Worm (Caenorhabditis elegans) whole organism, L4 larva: ENCODE data around the gene T12B3.2.
A peak's percentile ranks its signal among the peaks of the same experiment; 100 is the strongest.

Experiments
- R02D3.7 ChIP-seq: fragments of 150-350 bp; sonication (generic microtip); optimal IDR thresholded peaks from 3 replicates; lab custom pipeline; 2014; ENCODE audit warnings: missing biosample characterization, missing genetic modification characterization
- Y105C5A.15 ChIP-seq: fragments of 200-800 bp; sonication (Bioruptor generic); IDR thresholded peaks from 2 replicates; pipeline ENCODE4 v1.3.6; 2022; ENCODE audit warnings: missing genetic modification characterization, missing compliant biosample characterization
- aha-1 ChIP-seq: fragments of 150-350 bp; peaks from one replicate; lab custom pipeline; 2014; ENCODE audit warnings: missing biosample characterization, missing genetic modification characterization
- ama-1 ChIP-seq: fragments of 150-350 bp; optimal IDR thresholded peaks from 2 replicates; lab custom pipeline; 2014; ENCODE audit warnings: inconsistent platforms, mixed read lengths
- ces-1 ChIP-seq: fragments of 150-350 bp; sonication (generic microtip); optimal IDR thresholded peaks from 4 replicates; lab custom pipeline; 2014; ENCODE audit warnings: missing biosample characterization, missing genetic modification reagents, missing genetic modification characterization
- cey-2 ChIP-seq: sonication (generic microtip); optimal IDR thresholded peaks from 3 replicates; lab custom pipeline; 2017; ENCODE audit warnings: missing genetic modification characterization, mild to moderate bottlenecking, missing compliant biosample characterization, antibody characterized with exemption, borderline replicate concordance; ENCODE audit not compliant: insufficient read depth
- ctbp-1 ChIP-seq: fragments of 200-800 bp; sonication (Bioruptor generic); IDR thresholded peaks from 2 replicates; pipeline ENCODE4 v1.3.6; 2022; ENCODE audit warnings: missing genetic modification reagents, missing genetic modification characterization, missing compliant biosample characterization
- daf-8 ChIP-seq: fragments of 200-800 bp; sonication (Bioruptor generic); IDR thresholded peaks from 2 replicates; pipeline ENCODE4 v1.3.6; 2022; ENCODE audit warnings: missing genetic modification characterization, missing compliant biosample characterization
- fkh-10 ChIP-seq: fragments of 150-350 bp; optimal IDR thresholded peaks from 2 replicates; lab custom pipeline; 2014; ENCODE audit warnings: missing biosample characterization, missing genetic modification reagents, missing genetic modification characterization
- fos-1 ChIP-seq: fragments of 150-350 bp; optimal IDR thresholded peaks from 2 replicates; lab custom pipeline; 2014; ENCODE audit warnings: missing biosample characterization, missing genetic modification characterization
- hlh-30 ChIP-seq: sonication (generic microtip); optimal IDR thresholded peaks from 2 replicates; lab custom pipeline; 2017; ENCODE audit warnings: antibody characterized with exemption, mild to moderate bottlenecking, missing genetic modification characterization, missing compliant biosample characterization; ENCODE audit not compliant: insufficient read depth
- lin-1 ChIP-seq: fragments of 200-800 bp; sonication (Bioruptor generic); IDR thresholded peaks from 2 replicates; pipeline ENCODE4 v1.3.6; 2022; ENCODE audit warnings: missing genetic modification reagents, missing genetic modification characterization, missing compliant biosample characterization
- lin-15B ChIP-seq: fragments of 150-350 bp; sonication (generic microtip); optimal IDR thresholded peaks from 3 replicates; lab custom pipeline; 2014; ENCODE audit warnings: missing biosample characterization, missing genetic modification characterization
- mdl-1 ChIP-seq, 2 experiments: fragments of 150-350 bp in 1 of 2; sonication (generic microtip) in 1 of 2; optimal IDR thresholded peaks; 2 replicates each; lab custom pipeline; 2014 to 2017; ENCODE audit warnings: missing biosample characterization in 2 of 2, missing genetic modification characterization in 2 of 2
- mep-1 ChIP-seq: fragments of 150-350 bp; sonication (generic microtip); optimal IDR thresholded peaks from 3 replicates; lab custom pipeline; 2014; ENCODE audit warnings: missing biosample characterization, missing genetic modification characterization
- nhr-11 ChIP-seq: fragments of 150-350 bp; optimal IDR thresholded peaks from 2 replicates; lab custom pipeline; 2014; ENCODE audit warnings: missing biosample characterization, missing genetic modification characterization
- nhr-28 ChIP-seq: fragments of 150-350 bp; optimal IDR thresholded peaks from 2 replicates; lab custom pipeline; 2014; ENCODE audit warnings: missing biosample characterization, missing genetic modification characterization
- nhr-41 ChIP-seq: fragments of 200-800 bp; sonication (Bioruptor generic); IDR thresholded peaks from 2 replicates; pipeline ENCODE4 v1.3.6; 2022; ENCODE audit warnings: missing genetic modification reagents, missing genetic modification characterization, missing compliant biosample characterization
- nhr-48 ChIP-seq: sonication (generic microtip); optimal IDR thresholded peaks from 2 replicates; lab custom pipeline; 2016; ENCODE audit warnings: mild to moderate bottlenecking, missing genetic modification characterization, missing compliant biosample characterization
- nhr-76 ChIP-seq: fragments of 150-350 bp; optimal IDR thresholded peaks from 2 replicates; lab custom pipeline; 2014; ENCODE audit warnings: missing biosample characterization, missing genetic modification characterization
- nhr-77 ChIP-seq: fragments of 150-350 bp; optimal IDR thresholded peaks from 2 replicates; lab custom pipeline; 2014; ENCODE audit warnings: missing biosample characterization, missing genetic modification characterization
- pha-4 ChIP-seq, 2 experiments: fragments of 150-350 bp in 1 of 2; fragments of 200-800 bp in 1 of 2; sonication (Bioruptor generic) in 1 of 2; IDR thresholded peaks in 1 of 2; optimal IDR thresholded peaks in 1 of 2; 2 replicates each; pipeline versions ENCODE4 v1.3.6 to Lab custom; 2014 to 2022; ENCODE audit warnings: missing genetic modification characterization in 2 of 2, missing genetic modification reagents in 2 of 2, missing biosample characterization in 1 of 2, missing compliant biosample characterization in 1 of 2
- set-16 ChIP-seq: fragments of 200-800 bp; sonication (Bioruptor generic); IDR thresholded peaks from 2 replicates; pipeline ENCODE4 v1.3.6; 2022; ENCODE audit warnings: missing genetic modification reagents, missing genetic modification characterization, missing compliant biosample characterization
- skn-1 ChIP-seq: fragments of 150-350 bp; optimal IDR thresholded peaks from 2 replicates; lab custom pipeline; 2014; ENCODE audit warnings: missing biosample characterization, missing genetic modification characterization
- snpc-1.2 ChIP-seq: fragments of 200-800 bp; sonication (Bioruptor generic); IDR thresholded peaks from 2 replicates; pipeline ENCODE4 v1.3.6; 2022; ENCODE audit warnings: missing genetic modification reagents, missing genetic modification characterization, missing compliant biosample characterization
- spr-1 ChIP-seq: sonication (generic microtip); optimal IDR thresholded peaks from 2 replicates; lab custom pipeline; 2016; ENCODE audit warnings: mild to moderate bottlenecking, missing genetic modification characterization, missing compliant biosample characterization
- unc-62 ChIP-seq, 3 experiments: fragments of 150-350 bp in 1 of 3; sonication (generic microtip); optimal IDR thresholded peaks in 2 of 3; peaks in 1 of 3; 1 replicate in 1 of 3; 2 replicates in 2 of 3; lab custom pipeline; 2014 to 2017; ENCODE audit warnings: missing biosample characterization in 3 of 3, missing genetic modification characterization in 3 of 3, missing genetic modification reagents in 3 of 3, missing genotype in 1 of 3

The T12B3.2 gene

DNA sequence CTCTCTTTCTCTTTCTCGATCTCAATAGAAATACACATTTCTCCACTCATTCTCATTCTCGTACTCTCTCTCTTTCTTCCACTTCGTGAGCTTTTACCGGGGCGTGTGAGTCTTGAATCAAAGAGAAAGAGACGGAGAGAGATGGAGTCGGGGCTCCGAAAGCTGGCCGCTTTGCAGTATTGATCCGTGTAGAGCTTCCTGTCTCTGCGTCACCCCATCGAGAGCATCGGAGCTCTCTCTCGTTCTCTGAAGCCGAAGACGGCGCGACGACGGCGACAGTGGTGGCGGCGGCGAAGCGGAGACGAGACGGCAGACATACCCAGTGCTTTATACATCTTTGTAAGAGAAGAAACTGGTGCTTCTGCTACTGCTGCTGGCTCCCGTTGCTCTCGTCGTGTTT, 25.5 kb downstream of the T12B3.2 start (continued):
- TF ChIP-seq hlh-30 (tag; lab: Kevin White, UChicago) (peak; percentile 42), lin-15B (tag; lab: Kevin White, UChicago) (no peak), unc-62 (GFP tag; optimal IDR thresholded peaks at IDR 0.05 in 1 of 2; lab: Kevin White, UChicago) (peak in 1 of 2 experiments; percentile 61), unc-62 (tag; optimal IDR thresholded peaks at IDR 0.05; lab: Kevin White, UChicago) (no peak), nhr-77 (tag; lab: Kevin White, UChicago) (no peak), nhr-11 (tag; lab: Kevin White, UChicago) (peak; percentile 77)
- TF ChIP-seq, all 104 proteins: peak for 23

DNA sequence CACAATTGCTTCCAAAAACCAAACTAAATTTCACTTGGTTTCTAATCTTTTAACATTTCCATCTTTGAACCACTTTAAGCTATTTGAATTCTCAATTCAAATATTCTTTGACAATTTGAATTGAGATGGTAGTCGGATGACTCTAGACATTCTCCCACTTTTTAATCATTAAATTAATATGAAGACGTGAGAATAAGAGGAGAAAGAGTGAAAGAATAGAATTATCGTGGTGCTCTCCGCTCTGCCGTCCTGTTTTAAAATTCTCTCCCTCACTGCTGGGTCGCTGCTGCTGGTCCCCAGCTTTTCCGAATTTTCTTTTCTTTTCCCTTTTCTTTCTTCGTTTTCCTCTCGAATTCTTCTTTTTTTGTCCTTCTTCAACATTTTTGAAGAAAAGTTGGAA, 26.8 kb downstream of the T12B3.2 start:
- TF ChIP-seq unc-62 (GFP tag; optimal IDR thresholded peaks at IDR 0.05 in 1 of 2; lab: Kevin White, UChicago) (peak in 1 of 2 experiments; percentile 34), unc-62 (tag; optimal IDR thresholded peaks at IDR 0.05; lab: Kevin White, UChicago) (no peak), aha-1 (peak; percentile 49), pha-4 (GFP tag; IDR thresholded peaks at IDR 0.05; lab: Robert Waterston, UW) (no peak), pha-4 (tag; optimal IDR thresholded peaks at IDR 0.05; lab: Kevin White, UChicago) (no peak)

DNA sequence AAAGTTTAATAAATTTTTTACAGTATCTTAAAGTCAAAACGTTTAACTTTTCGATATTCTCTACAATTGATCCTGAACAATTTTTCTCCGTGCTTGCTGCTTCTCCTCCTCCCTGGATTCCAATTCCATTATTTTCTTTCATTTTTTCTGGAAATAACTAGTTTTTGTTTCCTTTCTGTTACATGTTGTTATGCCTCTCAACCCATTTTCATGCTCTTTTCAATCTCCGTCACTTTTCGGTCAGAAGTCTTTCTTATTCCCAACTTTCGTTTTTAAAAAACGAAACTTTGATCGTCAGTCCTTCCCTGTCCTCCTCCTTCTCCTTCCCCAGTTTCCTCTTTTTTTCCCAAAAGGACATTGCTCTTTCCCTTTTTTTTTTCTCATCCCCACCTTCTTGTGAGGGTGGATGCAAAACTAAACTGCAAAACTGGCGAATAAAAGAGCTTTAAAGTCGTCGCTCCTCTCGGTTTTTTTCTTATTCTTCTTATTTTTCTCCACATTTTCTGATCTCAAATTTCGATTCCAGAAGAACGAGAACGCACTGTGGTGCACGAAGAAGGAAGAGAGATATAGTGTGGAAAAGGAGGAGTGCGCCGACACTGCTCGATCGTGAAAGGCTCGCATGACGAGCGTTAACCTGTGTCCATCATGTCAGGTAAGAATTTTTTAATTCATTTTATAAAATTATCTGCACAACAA, 28.5 kb downstream of the T12B3.2 start, which contains the start of the genes C48A7.16 and egl-19:
Gene C48A7.16 (plus strand): TSS at position 544 of the 699 bp plus-strand sequence.
Gene egl-19 (plus strand): TSS at position 649 of the 699 bp plus-strand sequence.
- TF ChIP-seq ctbp-1 (no peak), mdl-1 (tag; optimal IDR thresholded peaks at IDR 0.05; lab: Kevin White, UChicago) (no peak), skn-1 (tag; lab: Kevin White, UChicago) (no peak), pha-4 (GFP tag; IDR thresholded peaks at IDR 0.05; lab: Robert Waterston, UW) (no peak), pha-4 (tag; optimal IDR thresholded peaks at IDR 0.05; lab: Kevin White, UChicago) (no peak), nhr-76 (tag; lab: Kevin White, UChicago) (no peak), nhr-28 (tag; lab: Kevin White, UChicago) (no peak), nhr-41 (GFP tag; lab: Robert Waterston, UW) (no peak), R02D3.7 (tag; lab: Kevin White, UChicago) (no peak), snpc-1.2 (GFP tag; lab: Robert Waterston, UW) (no peak), spr-1 (tag; lab: Kevin White, UChicago) (no peak), aha-1 (no peak)

DNA sequence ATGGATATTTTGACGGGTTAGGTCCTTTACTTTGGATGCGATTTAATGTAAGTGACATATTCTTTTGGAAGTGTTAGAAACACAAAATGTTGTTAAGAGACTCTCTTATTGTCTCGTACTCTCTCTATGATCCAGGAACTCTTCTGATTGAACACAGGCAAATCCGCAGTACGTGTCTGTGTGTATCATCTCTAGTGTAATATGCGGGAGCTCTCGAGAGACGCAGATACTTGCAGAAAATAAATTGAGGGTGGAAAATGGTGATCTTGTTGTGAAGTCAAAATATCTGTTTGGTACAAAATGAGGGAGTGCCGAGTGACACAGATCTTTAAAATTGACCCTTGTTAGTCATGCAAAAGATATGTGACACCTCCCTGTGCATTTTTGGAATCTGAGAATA, 30.1 kb downstream of the T12B3.2 start:
- TF ChIP-seq lin-1 (GFP tag; lab: Robert Waterston, UW) (no peak), nhr-48 (tag; lab: Kevin White, UChicago) (no peak), cey-2 (tag; lab: Kevin White, UChicago) (no peak), nhr-28 (tag; lab: Kevin White, UChicago) (peak; percentile 31)

DNA sequence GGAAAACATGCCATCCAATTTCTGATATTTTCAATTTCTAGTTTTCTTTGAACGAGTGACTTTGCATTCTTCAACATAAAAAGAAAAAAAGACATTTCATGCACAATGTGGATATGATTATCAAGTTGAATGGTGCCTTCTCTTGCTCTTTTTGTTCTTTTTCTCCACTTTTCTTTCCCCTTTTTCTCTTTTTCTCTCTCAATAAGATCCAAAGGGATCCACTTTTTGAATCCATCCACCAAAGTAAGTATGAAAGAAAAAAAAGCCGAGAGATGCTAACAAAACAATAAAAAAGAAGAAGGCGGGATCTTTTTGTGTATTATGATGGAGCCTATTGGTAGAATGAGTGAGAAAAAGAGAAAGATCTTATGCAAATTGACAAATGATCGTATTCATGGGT, 30.7 kb downstream of the T12B3.2 start:
- TF ChIP-seq Y105C5A.15 (GFP tag; lab: Robert Waterston, UW) (no peak), unc-62 (GFP tag; optimal IDR thresholded peaks at IDR 0.05 in 1 of 2; lab: Kevin White, UChicago) (no peak), unc-62 (tag; optimal IDR thresholded peaks at IDR 0.05; lab: Kevin White, UChicago) (no peak), aha-1 (peak; percentile 1), fkh-10 (peak; percentile 86)

DNA sequence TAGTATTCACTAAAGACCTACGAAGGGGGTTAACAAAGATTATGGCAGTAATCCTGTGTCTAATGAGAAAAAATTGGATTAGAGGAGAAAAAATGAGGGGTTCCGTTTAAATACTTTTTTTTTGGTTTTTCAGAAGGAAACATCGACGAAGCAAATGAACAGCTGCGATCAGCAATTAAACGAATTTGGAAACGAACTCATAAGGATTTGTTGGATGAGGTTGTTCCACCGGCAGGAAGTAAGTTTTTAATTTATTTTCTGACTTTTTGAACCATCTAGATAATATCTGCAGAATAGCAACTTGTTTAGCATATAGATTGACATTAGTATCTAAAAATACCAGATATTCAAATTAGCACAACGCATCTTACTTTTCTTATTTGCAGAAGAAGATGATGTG, 37.0 kb downstream of the T12B3.2 start:
- TF ChIP-seq set-16 (GFP tag; lab: Robert Waterston, UW) (no peak), fos-1 (no peak), mep-1 (tag; lab: Kevin White, UChicago) (no peak), aha-1 (peak; percentile 97), daf-8 (no peak), lin-1 (GFP tag; lab: Robert Waterston, UW) (no peak)

DNA sequence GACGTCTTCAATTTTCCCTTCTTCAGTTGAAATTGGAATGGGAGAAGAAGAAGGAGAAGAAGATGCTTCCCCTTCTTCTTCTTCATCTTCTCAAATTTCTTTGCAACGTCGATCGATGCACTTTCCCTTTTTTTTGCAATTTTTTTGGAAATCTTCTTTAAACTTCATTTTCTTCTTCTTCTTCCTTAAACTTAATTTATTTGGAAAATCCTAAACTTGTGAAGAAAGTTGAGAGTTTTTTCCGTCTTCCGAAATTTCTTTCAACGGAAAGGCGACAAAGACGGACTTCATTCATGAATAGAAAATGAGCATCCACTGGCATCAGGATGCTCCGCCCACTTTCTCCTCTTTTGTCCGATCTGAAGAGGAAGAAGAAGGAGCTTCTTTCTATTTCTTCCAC, 37.6 kb downstream of the T12B3.2 start:
- no peak for TF ChIP-seq ama-1 (lab: Kevin White, UChicago)
- TF ChIP-seq fkh-10: peak; percentile 50
- TF ChIP-seq ces-1 (GFP tag; lab: Kevin White, UChicago): peak; percentile 73
